Worm (Caenorhabditis elegans): ENCODE measurements around the gene T01E8.8.

T01E8.8 gene

ce11 chrII:10197091-10197675 is 33.9 kb upstream of the T01E8.8 start, which contains the start of gene R05H5.3:
Gene R05H5.3, plus strand, starts transcription at chrII:10197625.
- peak; percentile 39 for TF ChIP-seq crh-2 (tag; optimal IDR thresholded peaks at IDR 0.05)
- TF ChIP-seq nhr-77 (tag; optimal IDR thresholded peaks at IDR 0.05), result no peak
- no peak for TF ChIP-seq unc-62 (GFP tag; optimal IDR thresholded peaks at IDR 0.05)
- peak; percentile 87 for TF ChIP-seq unc-55 (GFP tag; optimal IDR thresholded peaks at IDR 0.05)
- no peak for TF ChIP-seq ztf-11 (tag; optimal IDR thresholded peaks at IDR 0.05)
- TF ChIP-seq zag-1 (tag; optimal IDR thresholded peaks at IDR 0.05), result peak; percentile 34
- no peak for TF ChIP-seq nhr-10 (tag; optimal IDR thresholded peaks at IDR 0.05)
- TF ChIP-seq nhr-25 (tag; optimal IDR thresholded peaks at IDR 0.05), result no peak
- TF ChIP-seq egl-27 (tag; optimal IDR thresholded peaks at IDR 0.05), result no peak
- TF ChIP-seq C34F6.9 (tag; optimal IDR thresholded peaks at IDR 0.05), result peak; percentile 69
- TF ChIP-seq ztf-4 (tag; optimal IDR thresholded peaks at IDR 0.05), result no peak
- TF ChIP-seq ztf-1 (GFP tag; conservative IDR thresholded peaks at IDR 0.05), result no peak
- TF ChIP-seq R02D3.7 (tag; optimal IDR thresholded peaks at IDR 0.05), result no peak
- TF ChIP-seq lin-13 (GFP tag; optimal IDR thresholded peaks at IDR 0.05), result peak; percentile 54
- TF ChIP-seq aly-2 (tag; optimal IDR thresholded peaks at IDR 0.05), result no peak
- TF ChIP-seq nhr-12 (tag; optimal IDR thresholded peaks at IDR 0.05), result no peak
- no peak for TF ChIP-seq blmp-1 (tag; optimal IDR thresholded peaks at IDR 0.05; ENCODE audit: insufficient read depth)
- peak; percentile 30 for TF ChIP-seq sma-9 (GFP tag; optimal IDR thresholded peaks at IDR 0.05)
- TF ChIP-seq sma-9 (tag; optimal IDR thresholded peaks at IDR 0.05), result no peak
- TF ChIP-seq mab-5 (tag; optimal IDR thresholded peaks at IDR 0.05), result no peak
- no peak for TF ChIP-seq mbf-1 (tag; optimal IDR thresholded peaks at IDR 0.05)
- no peak for TF ChIP-seq nhr-21 (tag; optimal IDR thresholded peaks at IDR 0.05)
- peak; percentile 29 for TF ChIP-seq fos-1 (tag; optimal IDR thresholded peaks at IDR 0.05)
- no peak for TF ChIP-seq Y55F3AM.14 (GFP tag; optimal IDR thresholded peaks at IDR 0.05)
- TF ChIP-seq sma-3 (GFP tag; optimal IDR thresholded peaks at IDR 0.05), result peak; percentile 27
- TF ChIP-seq ceh-82 (tag; optimal IDR thresholded peaks at IDR 0.05), result no peak
- TF ChIP-seq lin-11 (tag; optimal IDR thresholded peaks at IDR 0.05), result no peak
- TF ChIP-seq nhr-129 (tag; optimal IDR thresholded peaks at IDR 0.05), result peak; percentile 69
- TF ChIP-seq unc-39 (tag; optimal IDR thresholded peaks at IDR 0.05), result no peak
- TF ChIP-seq nhr-11 (tag; optimal IDR thresholded peaks at IDR 0.05), result no peak
- TF ChIP-seq nhr-237 (tag; optimal IDR thresholded peaks at IDR 0.05), result no peak
- no peak for TF ChIP-seq skn-1 (tag; optimal IDR thresholded peaks at IDR 0.05)
- TF ChIP-seq mdl-1 (tag; optimal IDR thresholded peaks at IDR 0.05), result no peak
- TF ChIP-seq elt-3 (tag; optimal IDR thresholded peaks at IDR 0.05), result no peak
- no peak for TF ChIP-seq sem-4 (tag; optimal IDR thresholded peaks at IDR 0.05)
- TF ChIP-seq lin-39 (tag; optimal IDR thresholded peaks at IDR 0.05), result no peak
- no peak for TF ChIP-seq nhr-23 (tag; optimal IDR thresholded peaks at IDR 0.05)
- no peak for TF ChIP-seq nhr-6 (tag; optimal IDR thresholded peaks at IDR 0.05)
- no peak for TF ChIP-seq ZK546.5 (tag; optimal IDR thresholded peaks at IDR 0.05)
- no peak for TF ChIP-seq ama-1 (optimal IDR thresholded peaks at IDR 0.05)
- TF ChIP-seq gmeb-1 (tag; optimal IDR thresholded peaks at IDR 0.05), result peak; percentile 74
- TF ChIP-seq alr-1 (tag; optimal IDR thresholded peaks at IDR 0.05), result no peak
- TF ChIP-seq dmd-4 (tag; optimal IDR thresholded peaks at IDR 0.05), result no peak
- TF ChIP-seq elt-1 (tag; optimal IDR thresholded peaks at IDR 0.05), result no peak
- TF ChIP-seq snpc-4 (tag; optimal IDR thresholded peaks at IDR 0.05), result no peak
- no peak for TF ChIP-seq F13H6.1 (tag; optimal IDR thresholded peaks at IDR 0.05)
- TF ChIP-seq lsy-2 (tag; optimal IDR thresholded peaks at IDR 0.05), result peak in 1 of 2 experiments; percentile 78
- TF ChIP-seq peb-1 (tag; optimal IDR thresholded peaks at IDR 0.05), result no peak
- no peak for TF ChIP-seq ceh-16 (tag; optimal IDR thresholded peaks at IDR 0.05)

Data from whole organism, L2 larva.